Fruit fly (Drosophila melanogaster) whole organism, embryonic: ENCODE measurements around the gene IntS2.

Experiments used
- Ada2b ChIP-seq: fragments of 200-800 bp; sonication (Bioruptor generic); IDR thresholded peaks from 2 replicates; pipeline ENCODE4 v1.3.6; 2022; ENCODE audit warnings: missing biosample characterization, missing genetic modification characterization
- Awh ChIP-seq: fragments of 200-800 bp; sonication (Bioruptor generic); IDR thresholded peaks from 2 replicates; pipeline ENCODE4, ENCODE4 v1.3.6; 2022; ENCODE audit warnings: missing biosample characterization, missing genetic modification characterization
- CG10431 ChIP-seq: fragments of 200-800 bp; sonication (Bioruptor generic); optimal IDR thresholded peaks from 3 replicates; lab custom pipeline; 2018; ENCODE audit warnings: missing biosample characterization, mild to moderate bottlenecking, missing genetic modification characterization
- CG14860 ChIP-seq: fragments of 200-800 bp; sonication (Bioruptor generic); IDR thresholded peaks from 3 replicates; pipeline ENCODE4 v1.3.6; 2022; ENCODE audit warnings: missing biosample characterization, missing genetic modification characterization; ENCODE audit not compliant: partially characterized antibody
- CG15011 ChIP-seq: fragments of 200-800 bp; sonication (Bioruptor generic); optimal IDR thresholded peaks from 3 replicates; lab custom pipeline; 2018; ENCODE audit warnings: missing biosample characterization, mild to moderate bottlenecking, missing genetic modification characterization
- CG1529 ChIP-seq: fragments of 200-800 bp; sonication (Bioruptor generic); optimal IDR thresholded peaks from 3 replicates; lab custom pipeline; 2018; ENCODE audit warnings: missing biosample characterization, missing genetic modification characterization
- CG1603 ChIP-seq: fragments of 200-800 bp; sonication (Bioruptor generic); optimal IDR thresholded peaks from 2 replicates; lab custom pipeline; 2019; ENCODE audit warnings: missing biosample characterization, mild to moderate bottlenecking, missing genetic modification characterization, moderate library complexity
- CG17359 ChIP-seq: fragments of 200-800 bp; sonication (Bioruptor generic); optimal IDR thresholded peaks from 3 replicates; lab custom pipeline; 2018; ENCODE audit warnings: missing biosample characterization, mild to moderate bottlenecking, missing genetic modification characterization, moderate library complexity
- CG18764 ChIP-seq: fragments of 200-800 bp; sonication (Bioruptor generic); optimal IDR thresholded peaks from 3 replicates; lab custom pipeline; 2016; ENCODE audit warnings: missing biosample characterization, missing genetic modification characterization
- CG2202 ChIP-seq: fragments of 200-800 bp; sonication (Bioruptor generic); optimal IDR thresholded peaks from 2 replicates; lab custom pipeline; 2018; ENCODE audit warnings: missing biosample characterization, mild to moderate bottlenecking, missing genetic modification characterization
- CG3065 ChIP-seq: fragments of 200-800 bp; sonication (Bioruptor generic); optimal IDR thresholded peaks from 2 replicates; lab custom pipeline; 2016; ENCODE audit warnings: missing biosample characterization, missing genetic modification characterization
- CG32767 ChIP-seq: fragments of 200-800 bp; sonication (Bioruptor generic); IDR thresholded peaks from 2 replicates; pipeline ENCODE4 v1.3.6; 2022; ENCODE audit warnings: missing biosample characterization, missing genetic modification characterization
- CG3281 ChIP-seq: fragments of 200-800 bp; sonication (Bioruptor generic); optimal IDR thresholded peaks from 3 replicates; lab custom pipeline; 2017; ENCODE audit warnings: missing biosample characterization, mild to moderate bottlenecking, missing genetic modification characterization
- CG34224 ChIP-seq: fragments of 200-800 bp; sonication (Bioruptor generic); IDR thresholded peaks from 3 replicates; pipeline ENCODE4 v1.3.6; 2022; ENCODE audit warnings: missing biosample characterization, missing genetic modification characterization; ENCODE audit not compliant: partially characterized antibody
- CG4404 ChIP-seq: fragments of 200-800 bp; sonication (Bioruptor generic); IDR thresholded peaks from 2 replicates; pipeline ENCODE4 v1.3.6; 2022; ENCODE audit warnings: missing biosample characterization, missing genetic modification characterization
- CG4820 ChIP-seq: fragments of 200-800 bp; sonication (Bioruptor generic); optimal IDR thresholded peaks from 3 replicates; lab custom pipeline; 2016; ENCODE audit warnings: missing biosample characterization, missing genetic modification characterization
- CG6765 ChIP-seq: fragments of 200-800 bp; sonication (Bioruptor generic); optimal IDR thresholded peaks from 3 replicates; lab custom pipeline; 2017; ENCODE audit warnings: missing biosample characterization, mild to moderate bottlenecking, missing genetic modification characterization
- CG7839 ChIP-seq: fragments of 200-800 bp; sonication (Bioruptor generic); optimal IDR thresholded peaks from 3 replicates; lab custom pipeline; 2018; ENCODE audit warnings: missing biosample characterization, mild to moderate bottlenecking, missing genetic modification characterization, moderate library complexity
- CG8765 ChIP-seq: fragments of 200-800 bp; sonication (Bioruptor generic); IDR thresholded peaks from 2 replicates; pipeline ENCODE4 v1.3.6; 2022; ENCODE audit warnings: missing biosample characterization, missing genetic modification characterization
- CG9727 ChIP-seq: fragments of 200-800 bp; sonication (Bioruptor generic); optimal IDR thresholded peaks from 3 replicates; lab custom pipeline; 2017; ENCODE audit warnings: missing biosample characterization, mild to moderate bottlenecking, missing genetic modification characterization
- CG9932 ChIP-seq: fragments of 200-800 bp; sonication (Bioruptor generic); IDR thresholded peaks from 2 replicates; pipeline ENCODE4 v1.3.6; 2022; ENCODE audit warnings: missing biosample characterization, missing genetic modification characterization
- Dbx ChIP-seq: fragments of 200-800 bp; sonication (Bioruptor generic); IDR thresholded peaks from 3 replicates; pipeline ENCODE4 v1.3.6; 2022; ENCODE audit warnings: missing biosample characterization, missing genetic modification characterization
- H15 ChIP-seq: fragments of 200-800 bp; sonication (Bioruptor generic); IDR thresholded peaks from 3 replicates; pipeline ENCODE4 v1.3.6; 2022; ENCODE audit warnings: missing biosample characterization, missing genetic modification characterization
- Hsf ChIP-seq: fragments of 200-800 bp; sonication (Bioruptor generic); optimal IDR thresholded peaks from 3 replicates; lab custom pipeline; 2016; ENCODE audit warnings: missing biosample characterization, missing genetic modification characterization
- Med ChIP-seq: fragments of 200-800 bp; sonication (Bioruptor generic); peaks from one replicate; lab custom pipeline; 2016; ENCODE audit warnings: missing biosample characterization, missing genetic modification characterization, mild to moderate bottlenecking, inconsistent platforms, moderate library complexity
- NFAT ChIP-seq: fragments of 200-800 bp; sonication (Bioruptor generic); IDR thresholded peaks from 2 replicates; pipeline ENCODE4 v1.3.6; 2022; ENCODE audit warnings: missing biosample characterization, missing genetic modification characterization
- Neu2 ChIP-seq: fragments of 200-800 bp; sonication (Bioruptor generic); optimal IDR thresholded peaks from 3 replicates; lab custom pipeline; 2016; ENCODE audit warnings: missing biosample characterization, missing genetic modification characterization, borderline replicate concordance
- Scr ChIP-seq: fragments of 200-800 bp; sonication (Bioruptor generic); IDR thresholded peaks from 2 replicates; pipeline ENCODE4 v1.3.6; 2022; ENCODE audit warnings: missing biosample characterization, missing genetic modification characterization; ENCODE audit not compliant: partially characterized antibody
- TFAM ChIP-seq: fragments of 200-800 bp; sonication (Bioruptor generic); optimal IDR thresholded peaks from 2 replicates; lab custom pipeline; 2017; ENCODE audit warnings: missing biosample characterization, missing genetic modification characterization, inconsistent platforms
- bcd ChIP-seq: fragments of 200-800 bp; sonication (Bioruptor generic); optimal IDR thresholded peaks from 2 replicates; lab custom pipeline; 2017; ENCODE audit warnings: missing biosample characterization, mild to moderate bottlenecking, missing genetic modification characterization
- crp ChIP-seq, 2 experiments: fragments of 200-800 bp; sonication (Bioruptor generic); optimal IDR thresholded peaks; 2 replicates in 1 of 2; 3 replicates in 1 of 2; lab custom pipeline; 2017; ENCODE audit warnings: missing biosample characterization in 2 of 2, missing genetic modification characterization in 2 of 2, mild to moderate bottlenecking in 1 of 2, moderate library complexity in 1 of 2
- da ChIP-seq: fragments of 200-800 bp; sonication (Bioruptor generic); optimal IDR thresholded peaks from 2 replicates; lab custom pipeline; 2016; ENCODE audit warnings: missing biosample characterization, missing genetic modification characterization
- dmrt11E ChIP-seq: fragments of 200-800 bp; sonication (Bioruptor generic); optimal IDR thresholded peaks from 3 replicates; lab custom pipeline; 2018; ENCODE audit warnings: missing biosample characterization, mild to moderate bottlenecking, missing genetic modification characterization, moderate library complexity
- gro ChIP-seq: fragments of 200-800 bp; sonication (Bioruptor generic); optimal IDR thresholded peaks from 2 replicates; lab custom pipeline; 2016; ENCODE audit warnings: missing biosample characterization, missing genetic modification characterization
- gsb ChIP-seq: fragments of 200-800 bp; sonication (Bioruptor generic); IDR thresholded peaks from 2 replicates; pipeline ENCODE4 v1.3.6; 2022; ENCODE audit warnings: missing biosample characterization, missing genetic modification characterization
- h ChIP-seq: fragments of >200 bp; optimal IDR thresholded peaks from 2 replicates; lab custom pipeline; 2017
- lab ChIP-seq: fragments of 200-800 bp; sonication (Bioruptor generic); optimal IDR thresholded peaks from 3 replicates; lab custom pipeline; 2017; ENCODE audit warnings: missing biosample characterization, missing genetic modification characterization, mild to moderate bottlenecking, moderate library complexity, missing genetic modification reagents
- lilli ChIP-seq: fragments of 200-800 bp; sonication (Bioruptor generic); optimal IDR thresholded peaks from 3 replicates; lab custom pipeline; 2016; ENCODE audit warnings: missing biosample characterization, missing genetic modification characterization
- lov ChIP-seq, 2 experiments: fragments of 200-800 bp in 1 of 2; fragments of >200 bp in 1 of 2; sonication (Bioruptor generic) in 1 of 2; IDR thresholded peaks in 1 of 2; optimal IDR thresholded peaks in 1 of 2; 2 replicates in 1 of 2; 3 replicates in 1 of 2; pipeline versions ENCODE4 v1.3.6 to Lab custom; 2017 to 2022; ENCODE audit warnings: missing biosample characterization in 1 of 2, missing genetic modification characterization in 1 of 2
- pan ChIP-seq, 4 experiments: fragments of >200 bp in 3 of 4; fragments of 200-800 bp in 1 of 4; sonication (Bioruptor generic) in 1 of 4; optimal IDR thresholded peaks in 3 of 4; IDR thresholded peaks in 1 of 4; 2 replicates each; pipeline versions ENCODE4 v1.3.6 to Lab custom; 2017 to 2022; ENCODE audit warnings: missing biosample characterization in 2 of 4, missing genetic modification characterization in 2 of 4, mixed read lengths in 1 of 4
- pnt ChIP-seq: fragments of 200-800 bp; sonication (Bioruptor generic); optimal IDR thresholded peaks from 3 replicates; lab custom pipeline; 2016; ENCODE audit warnings: missing biosample characterization, missing genetic modification characterization
- sc ChIP-seq, 3 experiments: fragments of >200 bp in 2 of 3; fragments of 200-800 bp in 1 of 3; sonication (Bioruptor generic) in 1 of 3; optimal IDR thresholded peaks; 2 replicates in 2 of 3; 3 replicates in 1 of 3; lab custom pipeline; 2017; ENCODE audit warnings: mild to moderate bottlenecking in 1 of 3, missing biosample characterization in 1 of 3, missing genetic modification characterization in 1 of 3, missing genetic modification reagents in 1 of 3
- schlank ChIP-seq: fragments of 200-800 bp; sonication (Bioruptor generic); optimal IDR thresholded peaks from 2 replicates; lab custom pipeline; 2018; ENCODE audit warnings: missing biosample characterization, mild to moderate bottlenecking, missing genetic modification characterization
- sd ChIP-seq: fragments of 200-800 bp; sonication (Bioruptor generic); optimal IDR thresholded peaks from 3 replicates; lab custom pipeline; 2018; ENCODE audit warnings: missing biosample characterization, mild to moderate bottlenecking, missing genetic modification characterization, moderate library complexity
- slou ChIP-seq: fragments of 200-800 bp; sonication (Bioruptor generic); optimal IDR thresholded peaks from 3 replicates; lab custom pipeline; 2016; ENCODE audit warnings: missing biosample characterization, missing genetic modification characterization
- toy ChIP-seq: fragments of 200-800 bp; sonication (Bioruptor generic); IDR thresholded peaks from 2 replicates; pipeline ENCODE4 v1.3.6; 2022; ENCODE audit warnings: missing biosample characterization, missing genetic modification characterization
- ttk ChIP-seq: fragments of 200-800 bp; sonication (Bioruptor generic); IDR thresholded peaks from 2 replicates; pipeline ENCODE4 v2.1.2; 2022; ENCODE audit warnings: missing biosample characterization, missing genetic modification characterization
- unc-4 ChIP-seq: fragments of 200-800 bp; sonication (Bioruptor generic); IDR thresholded peaks from 2 replicates; pipeline ENCODE4 v1.3.6; 2022; ENCODE audit warnings: missing biosample characterization, missing genetic modification characterization; ENCODE audit not compliant: partially characterized antibody
- zen ChIP-seq: fragments of 200-800 bp; sonication (Bioruptor generic); optimal IDR thresholded peaks from 3 replicates; lab custom pipeline; 2018; ENCODE audit warnings: missing biosample characterization, mild to moderate bottlenecking, missing genetic modification characterization, moderate library complexity

IntS2 gene

DNA sequence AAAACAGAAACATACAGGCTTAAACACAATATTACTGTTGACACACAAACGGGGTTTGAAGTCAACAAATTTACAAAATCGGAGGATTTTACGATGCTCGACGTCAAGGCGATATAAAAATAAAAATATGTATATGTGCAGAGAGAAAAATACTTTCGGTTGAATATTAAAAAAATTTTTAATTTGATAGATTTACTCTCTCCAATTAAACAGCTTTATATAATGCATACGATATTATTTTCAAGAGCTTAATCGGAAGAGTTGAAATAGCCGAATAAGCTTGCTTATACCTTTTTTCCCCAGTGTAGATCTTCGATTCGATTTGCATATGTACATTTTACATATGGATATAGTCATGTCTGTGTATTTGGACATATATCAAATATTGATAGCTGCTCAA is 40.0 kb upstream of the IntS2 start (continued):
- TF ChIP-seq CG17359 (tag; lab: Kevin White, UChicago), result peak; percentile 32
- no peak for TF ChIP-seq pan (optimal IDR thresholded peaks at IDR 0.05; lab: Kevin White, UChicago)
- peak in 1 of 2 experiments; percentile 74 for TF ChIP-seq pan (GFP tag; optimal IDR thresholded peaks at IDR 0.05 in 1 of 2, IDR thresholded peaks at IDR 0.05 in 1 of 2)
- no peak for TF ChIP-seq CG4404 (GFP tag; lab: Robert Waterston, UW)
- TF ChIP-seq CG15011, result peak; percentile 17
- peak; percentile 54 for TF ChIP-seq CG3281
- no peak for TF ChIP-seq lov (optimal IDR thresholded peaks at IDR 0.05; lab: Kevin White, UChicago)
- no peak for TF ChIP-seq lov (GFP tag; IDR thresholded peaks at IDR 0.05; lab: Robert Waterston, UW)
- TF ChIP-seq ttk, result peak; percentile 50; the same call in 1 of the 2 replicates
- TF ChIP-seq CG9932, result peak; percentile 84
- TF ChIP-seq Dbx, result peak; percentile 65; the same call in 1 of the 3 replicates
- no peak for TF ChIP-seq CG6765
- peak; percentile 53 for TF ChIP-seq lilli (GFP tag; lab: Kevin White, UChicago)
- peak; percentile 47 for TF ChIP-seq lab (GFP tag; lab: Kevin White, UChicago)
- no peak for TF ChIP-seq CG4820
- TF ChIP-seq zen (tag; lab: Kevin White, UChicago), result no peak
- peak; percentile 40 for TF ChIP-seq schlank (tag; lab: Kevin White, UChicago)
- peak; percentile 34; the same call in 1 of the 2 replicates for TF ChIP-seq gsb (GFP tag; lab: Robert Waterston, UW)
- peak; percentile 0 for TF ChIP-seq bcd (GFP tag; lab: Kevin White, UChicago)
- no peak for TF ChIP-seq CG2202
- no peak for TF ChIP-seq pnt
- peak; percentile 41 for TF ChIP-seq Hsf (GFP tag; lab: Kevin White, UChicago)
- TF ChIP-seq CG1603 (tag; lab: Kevin White, UChicago), result no peak
- no peak for TF ChIP-seq CG14860
- TF ChIP-seq CG18764, result no peak
- TF ChIP-seq Med, result peak; percentile 91
- TF ChIP-seq CG1529 (GFP tag; lab: Kevin White, UChicago), result no peak
- no peak for TF ChIP-seq CG34224 (GFP tag; lab: Robert Waterston, UW)
- TF ChIP-seq da, result no peak
- TF ChIP-seq slou, result no peak
- no peak for TF ChIP-seq unc-4 (GFP tag; lab: Robert Waterston, UW)
- 0 out of 2 replicates have a peak, but pooled peaks have one; percentile 40 for TF ChIP-seq toy
- TF ChIP-seq Ada2b (GFP tag; lab: Robert Waterston, UW), result peak; percentile 68
- TF ChIP-seq Awh (GFP tag; lab: Robert Waterston, UW), result no peak
- TF ChIP-seq h (lab: Kevin White, UChicago), result no peak
- peak; percentile 50 for TF ChIP-seq CG9727 (GFP tag; lab: Kevin White, UChicago)
- peak; percentile 73 for TF ChIP-seq NFAT (GFP tag; lab: Robert Waterston, UW)
- no peak for TF ChIP-seq crp (GFP tag; optimal IDR thresholded peaks at IDR 0.05; lab: Kevin White, UChicago)
- no peak for TF ChIP-seq CG3065 (GFP tag; lab: Kevin White, UChicago)
- TF ChIP-seq CG10431 (GFP tag; lab: Kevin White, UChicago), result no peak
- no peak for TF ChIP-seq TFAM (GFP tag; lab: Kevin White, UChicago)
- TF ChIP-seq Scr, result no peak
- peak; percentile 21 for TF ChIP-seq gro (GFP tag; lab: Kevin White, UChicago)
- TF ChIP-seq sc (optimal IDR thresholded peaks at IDR 0.05; lab: Kevin White, UChicago), result no peak
- no peak for TF ChIP-seq sc (GFP tag; optimal IDR thresholded peaks at IDR 0.05; lab: Kevin White, UChicago)
- TF ChIP-seq CG8765, result no peak
- no peak for TF ChIP-seq CG32767 (GFP tag; lab: Robert Waterston, UW)
- TF ChIP-seq CG7839 (tag; lab: Kevin White, UChicago), result peak; percentile 81
- no peak for TF ChIP-seq Neu2 (GFP tag; lab: Kevin White, UChicago)
- TF ChIP-seq dmrt11E, result peak; percentile 33
- TF ChIP-seq sd (tag; lab: Kevin White, UChicago), result peak; percentile 8
- peak; percentile 50; the same call in 1 of the 3 replicates for TF ChIP-seq H15 (GFP tag; lab: Robert Waterston, UW)
